Worm (Caenorhabditis elegans) whole organism, midembryonic: Measurements from ENCODE around the gene F36H5.12.

Source experiments
- T22C8.4 ChIP-seq: fragments of 200-800 bp; sonication (Bioruptor generic); IDR thresholded peaks from 2 replicates; pipeline ENCODE4 v1.3.6; 2022; ENCODE audit warnings: missing genetic modification characterization, missing compliant biosample characterization
- klf-2 ChIP-seq: fragments of 200-800 bp; sonication (Bioruptor generic); conservative IDR thresholded peaks from 2 replicates; pipeline ENCODE4 v1.3.6; 2022; ENCODE audit warnings: missing genetic modification reagents, missing genetic modification characterization, missing compliant biosample characterization

ce11 chrII:1757033-1757432 is 14.4 kb downstream of the F36H5.12 start, which contains the start of gene F36H5.10:
- TF ChIP-seq klf-2 (GFP tag; lab: Robert Waterston, UW) (no peak), T22C8.4 (GFP tag; lab: Robert Waterston, UW) (no peak)
